Worm (Caenorhabditis elegans): ENCODE measurements around the gene M04B2.4.

Gene M04B2.4

DNA sequence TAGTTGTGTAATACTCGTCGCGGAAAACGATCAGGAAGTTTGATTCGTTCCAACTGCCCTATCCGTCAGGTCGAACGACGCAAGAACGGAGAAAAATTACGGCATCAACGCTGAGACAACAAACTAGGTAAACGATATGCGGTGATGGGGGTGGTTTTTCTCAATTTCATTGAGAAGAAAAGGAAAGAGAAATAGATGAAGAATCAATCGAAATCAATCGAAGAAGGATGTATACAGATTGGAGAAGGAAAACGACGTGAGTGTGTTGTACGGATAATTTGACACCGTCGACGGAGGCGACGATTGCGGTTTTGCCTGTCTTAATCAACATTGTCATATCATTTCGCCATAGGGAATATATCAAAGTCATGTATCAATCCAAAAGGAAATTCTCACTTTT is 26.9 kb downstream of the M04B2.4 start:
- TF ChIP-seq mxl-3 (GFP tag; optimal IDR thresholded peaks at IDR 0.05): peak; percentile 0
- peak; percentile 15 for TF ChIP-seq nhr-28 (tag; optimal IDR thresholded peaks at IDR 0.05)
- peak in 1 of 2 experiments; percentile 37 for TF ChIP-seq unc-62 (GFP tag; optimal IDR thresholded peaks at IDR 0.05 in 1 of 2)
- no peak for TF ChIP-seq unc-62 (tag; optimal IDR thresholded peaks at IDR 0.05)
- TF ChIP-seq nhr-10 (tag; optimal IDR thresholded peaks at IDR 0.05): no peak

ce11 chrIV:11492345-11492744 is 28.5 kb downstream of the M04B2.4 start:
- peak; percentile 83 for TF ChIP-seq aha-1 (tag)
- no peak for TF ChIP-seq snpc-4 (tag; optimal IDR thresholded peaks at IDR 0.05)
- peak; percentile 47 for TF ChIP-seq hlh-30 (tag; optimal IDR thresholded peaks at IDR 0.05; ENCODE audit: insufficient read depth)
- TF ChIP-seq dmd-6 (GFP tag; IDR thresholded peaks at IDR 0.05): peak; percentile 28; the same call in 1 of the 2 replicates
- peak; percentile 48 for TF ChIP-seq nhr-28 (tag; optimal IDR thresholded peaks at IDR 0.05)
- no peak for TF ChIP-seq dmd-8 (GFP tag; IDR thresholded peaks at IDR 0.05)

- TF ChIP-seq vab-7 (GFP tag; IDR thresholded peaks at IDR 0.05) (no peak), daf-12 (tag; optimal IDR thresholded peaks at IDR 0.05) (no peak), lin-13 (GFP tag; optimal IDR thresholded peaks at IDR 0.05) (no peak), zip-11 (GFP tag; IDR thresholded peaks at IDR 0.05) (no peak), lin-38 (GFP tag; IDR thresholded peaks at IDR 0.05) (0 out of 2 replicates have a peak, but pooled peaks have one; percentile 19), R02D3.7 (tag; optimal IDR thresholded peaks at IDR 0.05) (no peak), nhr-237 (tag; optimal IDR thresholded peaks at IDR 0.05) (no peak), lin-39 (tag; optimal IDR thresholded peaks at IDR 0.05) (no peak), F10B5.3 (tag; optimal IDR thresholded peaks at IDR 0.05) (no peak), daf-16 (GFP tag; optimal IDR thresholded peaks at IDR 0.05) (no peak), daf-16 (tag; optimal IDR thresholded peaks at IDR 0.05) (no peak), ceh-20 (GFP tag; IDR thresholded peaks at IDR 0.05) (no peak), dmd-6 (GFP tag; IDR thresholded peaks at IDR 0.05) (peak; percentile 49), set-16 (GFP tag; IDR thresholded peaks at IDR 0.05) (no peak), hlh-11 (tag; optimal IDR thresholded peaks at IDR 0.05) (peak; percentile 82), nhr-25 (tag; optimal IDR thresholded peaks at IDR 0.05; ENCODE audit: borderline replicate concordance, insufficient read depth) (peak; percentile 21), dmd-9 (GFP tag; IDR thresholded peaks at IDR 0.05) (no peak), ceh-62 (tag; optimal IDR thresholded peaks at IDR 0.05) (no peak), madf-9 (GFP tag; conservative IDR thresholded peaks at IDR 0.05) (no peak), pha-4 (GFP tag; IDR thresholded peaks at IDR 0.05) (no peak), pha-4 (tag; optimal IDR thresholded peaks at IDR 0.05) (no peak), php-3 (GFP tag; IDR thresholded peaks at IDR 0.05) (no peak), D1046.2 (GFP tag; IDR thresholded peaks at IDR 0.05) (no peak), snpc-4 (tag; optimal IDR thresholded peaks at IDR 0.05) (no peak), lsy-2 (tag; optimal IDR thresholded peaks at IDR 0.05) (peak in 1 of 2 experiments; percentile 46), unc-39 (tag; optimal IDR thresholded peaks at IDR 0.05) (no peak), mxl-3 (GFP tag; optimal IDR thresholded peaks at IDR 0.05) (no peak), spr-1 (tag; optimal IDR thresholded peaks at IDR 0.05) (peak; percentile 56), hmg-1.1 (GFP tag; IDR thresholded peaks at IDR 0.05) (0 out of 2 replicates have a peak, but pooled peaks have one; percentile 25), mdt-29 (GFP tag; IDR thresholded peaks at IDR 0.05) (no peak), nhr-48 (tag; optimal IDR thresholded peaks at IDR 0.05) (peak; percentile 72), aly-2 (tag; optimal IDR thresholded peaks at IDR 0.05) (no peak), nhr-102 (tag; optimal IDR thresholded peaks at IDR 0.05) (no peak), lir-3 (tag; optimal IDR thresholded peaks at IDR 0.05) (no peak), zip-2 (tag; optimal IDR thresholded peaks at IDR 0.05) (no peak), nhr-28 (tag; optimal IDR thresholded peaks at IDR 0.05) (peak; percentile 92), spr-3 (GFP tag; optimal IDR thresholded peaks at IDR 0.05) (no peak), mes-2 (tag; optimal IDR thresholded peaks at IDR 0.05; ENCODE audit: poor library complexity, severe bottlenecking) (no peak), dve-1 (tag; optimal IDR thresholded peaks at IDR 0.05; ENCODE audit: insufficient read depth) (peak; percentile 65), mdl-1 (tag; optimal IDR thresholded peaks at IDR 0.05) (peak in 1 of 2 experiments; percentile 52), mep-1 (tag; optimal IDR thresholded peaks at IDR 0.05) (peak; percentile 12), cey-2 (tag; optimal IDR thresholded peaks at IDR 0.05; ENCODE audit: borderline replicate concordance, insufficient read depth) (peak; percentile 60)
Observed at ce11 chrIV:11491422-11491821, 29.4 kb downstream of the M04B2.4 start.

All from whole organism, L4 larva.